Worm (Caenorhabditis elegans) whole organism, L1 larva: ENCODE data around the gene C01G5.5.
A peak's percentile ranks its signal among the peaks of the same experiment; 100 is the strongest.

Experiments
- Y116A8C.19 ChIP-seq: sonication (generic microtip); optimal IDR thresholded peaks from 2 replicates; lab custom pipeline; 2016; ENCODE audit warnings: missing compliant biosample characterization, missing genetic modification characterization, borderline replicate concordance
- aha-1 ChIP-seq: fragments of 150-350 bp; optimal IDR thresholded peaks from 2 replicates; lab custom pipeline; 2014; ENCODE audit warnings: missing biosample characterization, missing genetic modification characterization
- aly-2 ChIP-seq: fragments of 150-350 bp; optimal IDR thresholded peaks from 2 replicates; lab custom pipeline; 2014; ENCODE audit warnings: missing biosample characterization, missing genetic modification characterization
- ceh-63 ChIP-seq: fragments of 200-800 bp; sonication (Bioruptor generic); optimal IDR thresholded peaks from 2 replicates; lab custom pipeline; 2018; ENCODE audit warnings: mild to moderate bottlenecking, missing genetic modification characterization, missing compliant biosample characterization
- ceh-8 ChIP-seq: fragments of 200-800 bp; sonication (Bioruptor generic); optimal IDR thresholded peaks from 2 replicates; lab custom pipeline; 2018; ENCODE audit warnings: mild to moderate bottlenecking, missing genetic modification characterization, moderate library complexity, missing compliant biosample characterization
- ceh-82 ChIP-seq, 3 experiments: fragments of 150-350 bp in 1 of 3; sonication (generic microtip) in 2 of 3; optimal IDR thresholded peaks; 2 replicates each; lab custom pipeline; 2014 to 2017; ENCODE audit warnings: missing biosample characterization in 3 of 3, missing genetic modification characterization in 3 of 3
- ceh-88 ChIP-seq: fragments of 200-800 bp; sonication (Bioruptor generic); IDR thresholded peaks from 2 replicates; pipeline ENCODE4 v1.3.6; 2022; ENCODE audit warnings: missing genetic modification characterization, missing compliant biosample characterization
- ceh-90 ChIP-seq: sonication (generic microtip); optimal IDR thresholded peaks from 2 replicates; lab custom pipeline; 2016; ENCODE audit warnings: missing genetic modification characterization, missing compliant biosample characterization
- dsc-1 ChIP-seq: sonication (generic microtip); optimal IDR thresholded peaks from 2 replicates; lab custom pipeline; 2016; ENCODE audit warnings: mild to moderate bottlenecking, missing genetic modification characterization, missing compliant biosample characterization
- egl-13 ChIP-seq: sonication (generic microtip); optimal IDR thresholded peaks from 2 replicates; lab custom pipeline; 2016; ENCODE audit warnings: missing genotype, missing genetic modification reagents, missing genetic modification characterization, missing compliant biosample characterization
- egl-27 ChIP-seq, 2 experiments: fragments of 150-350 bp in 1 of 2; sonication (generic microtip); optimal IDR thresholded peaks; 3 replicates each; lab custom pipeline; 2017 to 2018; ENCODE audit warnings: missing biosample characterization in 2 of 2, missing genetic modification characterization in 2 of 2, missing genetic modification reagents in 2 of 2
- elt-2 ChIP-seq: sonication (generic microtip); optimal IDR thresholded peaks from 2 replicates; lab custom pipeline; 2016; ENCODE audit warnings: missing genetic modification characterization, mild to moderate bottlenecking, inconsistent platforms, missing compliant biosample characterization, missing genetic modification reagents
- elt-3 ChIP-seq, 6 experiments: fragments of 150-350 bp in 1 of 6; sonication (generic microtip); optimal IDR thresholded peaks; 2 replicates each; lab custom pipeline; 2017 to 2018; ENCODE audit warnings: missing biosample characterization in 6 of 6, missing genetic modification characterization in 6 of 6, inconsistent platforms in 1 of 6
- ets-5 ChIP-seq: fragments of 200-800 bp; sonication (Bioruptor generic); IDR thresholded peaks from 2 replicates; pipeline ENCODE4 v1.3.6; 2022; ENCODE audit warnings: missing genetic modification characterization, missing compliant biosample characterization
- fkh-10 ChIP-seq: sonication (generic microtip); optimal IDR thresholded peaks from 2 replicates; lab custom pipeline; 2017; ENCODE audit warnings: missing biosample characterization, missing genetic modification reagents, missing genetic modification characterization
- fkh-4 ChIP-seq: sonication (generic microtip); optimal IDR thresholded peaks from 2 replicates; lab custom pipeline; 2016; ENCODE audit warnings: missing compliant biosample characterization, missing genetic modification characterization, borderline replicate concordance
- fkh-8 ChIP-seq: sonication (generic microtip); optimal IDR thresholded peaks from 2 replicates; lab custom pipeline; 2016; ENCODE audit warnings: mild to moderate bottlenecking, missing genetic modification characterization, missing compliant biosample characterization
- fos-1 ChIP-seq: fragments of 150-350 bp; optimal IDR thresholded peaks from 2 replicates; lab custom pipeline; 2014; ENCODE audit warnings: missing biosample characterization, missing genetic modification characterization
- grh-1 ChIP-seq: fragments of 200-800 bp; sonication (Bioruptor generic); IDR thresholded peaks from 2 replicates; pipeline ENCODE4 v1.3.6; 2022; ENCODE audit warnings: missing genetic modification reagents, missing genetic modification characterization, missing compliant biosample characterization
- hlh-17 ChIP-seq: fragments of 200-800 bp; sonication (Bioruptor generic); optimal IDR thresholded peaks from 2 replicates; lab custom pipeline; 2018; ENCODE audit warnings: missing genetic modification characterization, mild to moderate bottlenecking, missing compliant biosample characterization, moderate library complexity, borderline replicate concordance
- hlh-4 ChIP-seq: sonication (generic microtip); optimal IDR thresholded peaks from 2 replicates; lab custom pipeline; 2016; ENCODE audit warnings: mild to moderate bottlenecking, missing genetic modification characterization, missing compliant biosample characterization
- isw-1 ChIP-seq: fragments of 200-800 bp; sonication (Bioruptor generic); IDR thresholded peaks from 2 replicates; pipeline ENCODE4 v1.3.6; 2022; ENCODE audit warnings: missing genetic modification characterization, missing compliant biosample characterization
- jun-1 ChIP-seq: fragments of 150-350 bp; optimal IDR thresholded peaks from 2 replicates; lab custom pipeline; 2014; ENCODE audit warnings: missing biosample characterization, missing genetic modification reagents, missing genetic modification characterization
- lin-13 ChIP-seq: fragments of 150-350 bp; optimal IDR thresholded peaks from 2 replicates; lab custom pipeline; 2014; ENCODE audit warnings: missing biosample characterization, missing genetic modification reagents, missing genetic modification characterization
- lin-35 ChIP-seq, 2 experiments: fragments of 150-350 bp; optimal IDR thresholded peaks; 2 replicates each; lab custom pipeline; 2014; ENCODE audit warnings: missing biosample characterization in 2 of 2, missing genetic modification characterization in 2 of 2, missing genetic modification reagents in 2 of 2
- lir-3 ChIP-seq: sonication (generic microtip); optimal IDR thresholded peaks from 2 replicates; lab custom pipeline; 2016; ENCODE audit warnings: mild to moderate bottlenecking, missing genetic modification characterization, moderate library complexity, missing compliant biosample characterization; ENCODE audit not compliant: poor library complexity
- lsy-2 ChIP-seq, 2 experiments: fragments of 150-350 bp; optimal IDR thresholded peaks; 2 replicates each; lab custom pipeline; 2014; ENCODE audit warnings: missing biosample characterization in 2 of 2, missing genetic modification characterization in 2 of 2
- mab-9 ChIP-seq: fragments of 200-800 bp; sonication (Bioruptor generic); IDR thresholded peaks from 2 replicates; pipeline ENCODE4 v1.3.6; 2022; ENCODE audit warnings: missing genetic modification reagents, missing genetic modification characterization, missing compliant biosample characterization
- mep-1 ChIP-seq: fragments of 150-350 bp; optimal IDR thresholded peaks from 2 replicates; lab custom pipeline; 2014; ENCODE audit warnings: missing biosample characterization, missing genetic modification characterization
- nhr-19 ChIP-seq: fragments of 200-800 bp; sonication (Bioruptor generic); conservative IDR thresholded peaks from 2 replicates; pipeline ENCODE4 v1.3.6; 2022; ENCODE audit warnings: missing genetic modification characterization, missing compliant biosample characterization
- nhr-20 ChIP-seq: sonication (generic microtip); optimal IDR thresholded peaks from 2 replicates; lab custom pipeline; 2016; ENCODE audit warnings: mild to moderate bottlenecking, missing genetic modification characterization, missing compliant biosample characterization
- nhr-28 ChIP-seq: fragments of 150-350 bp; optimal IDR thresholded peaks from 2 replicates; lab custom pipeline; 2014; ENCODE audit warnings: missing biosample characterization, missing genetic modification characterization
- nhr-77 ChIP-seq: fragments of 150-350 bp; optimal IDR thresholded peaks from 2 replicates; lab custom pipeline; 2014; ENCODE audit warnings: missing biosample characterization, missing genetic modification characterization
- nhr-84 ChIP-seq: sonication (generic microtip); optimal IDR thresholded peaks from 2 replicates; lab custom pipeline; 2017; ENCODE audit warnings: missing biosample characterization, missing genetic modification characterization
- nhr-85 ChIP-seq: sonication (generic microtip); peaks from one replicate; lab custom pipeline; 2016; ENCODE audit warnings: missing genetic modification characterization, inconsistent platforms, missing compliant biosample characterization
- nhr-90 ChIP-seq: sonication (generic microtip); optimal IDR thresholded peaks from 2 replicates; lab custom pipeline; 2016; ENCODE audit warnings: mild to moderate bottlenecking, missing genetic modification characterization, missing compliant biosample characterization; ENCODE audit not compliant: poor library complexity
- pax-3 ChIP-seq: fragments of 200-800 bp; sonication (Bioruptor generic); optimal IDR thresholded peaks from 2 replicates; lab custom pipeline; 2018; ENCODE audit warnings: mild to moderate bottlenecking, missing genetic modification characterization, moderate library complexity, missing compliant biosample characterization
- pqm-1 ChIP-seq: sonication (generic microtip); optimal IDR thresholded peaks from 3 replicates; lab custom pipeline; 2017; ENCODE audit warnings: missing biosample characterization, missing genetic modification characterization
- rnt-1 ChIP-seq: sonication (generic microtip); optimal IDR thresholded peaks from 2 replicates; lab custom pipeline; 2016; ENCODE audit warnings: mild to moderate bottlenecking, missing genetic modification characterization, moderate library complexity, missing compliant biosample characterization
- skn-1 ChIP-seq: fragments of 150-350 bp; optimal IDR thresholded peaks from 2 replicates; lab custom pipeline; 2014; ENCODE audit warnings: missing biosample characterization, missing genetic modification characterization
- snpc-4 ChIP-seq: fragments of 150-350 bp; optimal IDR thresholded peaks from 2 replicates; lab custom pipeline; 2014; ENCODE audit warnings: missing biosample characterization, missing genetic modification characterization
- snu-23 ChIP-seq: sonication (generic microtip); optimal IDR thresholded peaks from 2 replicates; lab custom pipeline; 2016; ENCODE audit warnings: missing genetic modification characterization, missing compliant biosample characterization
- sox-4 ChIP-seq: sonication (generic microtip); optimal IDR thresholded peaks from 2 replicates; lab custom pipeline; 2016; ENCODE audit warnings: missing genetic modification characterization, missing compliant biosample characterization
- sptf-1 ChIP-seq: fragments of 150-350 bp; optimal IDR thresholded peaks from 2 replicates; lab custom pipeline; 2014; ENCODE audit warnings: missing biosample characterization, missing genetic modification characterization
- swsn-7 ChIP-seq: sonication (generic microtip); optimal IDR thresholded peaks from 2 replicates; lab custom pipeline; 2016; ENCODE audit warnings: missing genetic modification characterization, missing compliant biosample characterization
- unc-130 ChIP-seq: fragments of 150-350 bp; optimal IDR thresholded peaks from 2 replicates; lab custom pipeline; 2017; ENCODE audit warnings: missing biosample characterization, missing genetic modification characterization, inconsistent platforms
- unc-30 ChIP-seq: sonication (generic microtip); optimal IDR thresholded peaks from 2 replicates; lab custom pipeline; 2017; ENCODE audit warnings: missing biosample characterization, missing genetic modification characterization
- unc-98 ChIP-seq: fragments of 200-800 bp; sonication (Bioruptor generic); IDR thresholded peaks from 2 replicates; pipeline ENCODE4 v1.3.6; 2022; ENCODE audit warnings: missing genetic modification characterization, missing compliant biosample characterization
- vab-15 ChIP-seq: sonication (generic microtip); optimal IDR thresholded peaks from 2 replicates; lab custom pipeline; 2017; ENCODE audit warnings: missing genotype, mild to moderate bottlenecking, missing genetic modification characterization, missing compliant biosample characterization
- xbp-1 ChIP-seq: sonication (generic microtip); optimal IDR thresholded peaks from 2 replicates; lab custom pipeline; 2016; ENCODE audit warnings: missing genetic modification characterization, missing compliant biosample characterization
- zag-1 ChIP-seq: fragments of 150-350 bp; optimal IDR thresholded peaks from 2 replicates; lab custom pipeline; 2014; ENCODE audit warnings: missing biosample characterization, missing genetic modification characterization
- zip-4 ChIP-seq: fragments of 200-800 bp; sonication (Bioruptor generic); optimal IDR thresholded peaks from 2 replicates; lab custom pipeline; 2018; ENCODE audit warnings: mild to moderate bottlenecking, missing genetic modification characterization, moderate library complexity, missing compliant biosample characterization
- ztf-4 ChIP-seq: fragments of 150-350 bp; optimal IDR thresholded peaks from 2 replicates; lab custom pipeline; 2014; ENCODE audit warnings: missing biosample characterization, missing genetic modification characterization

The C01G5.5 gene

DNA sequence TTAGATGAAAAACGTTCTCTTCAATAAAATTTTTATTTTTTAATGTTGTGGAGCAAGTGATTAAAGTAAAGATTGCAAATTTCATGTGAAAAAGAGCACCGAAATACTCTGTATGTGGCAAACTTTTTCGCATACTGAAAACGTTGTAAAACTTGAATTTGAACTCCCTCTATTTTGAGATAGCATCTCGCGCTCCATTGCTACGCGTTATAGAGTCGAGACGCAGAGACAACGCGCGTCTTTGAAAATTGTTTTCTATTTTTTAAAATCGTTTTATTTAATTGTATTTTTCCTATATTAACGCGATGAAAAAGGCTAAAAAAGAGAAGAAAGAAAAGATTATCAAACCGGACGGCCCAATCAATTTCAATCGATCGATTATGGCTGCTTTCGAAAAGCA lies 24.2 kb downstream of the C01G5.5 start, which contains the start of gene fan-1:
Gene fan-1 (plus strand): TSS at position 78 of the 400 bp plus-strand sequence.
- TF ChIP-seq lin-35 (GFP tag; optimal IDR thresholded peaks at IDR 0.05; lab: Kevin White, UChicago): peak; percentile 98 to 99
- TF ChIP-seq fkh-4 (tag; lab: Kevin White, UChicago): no peak
- peak; percentile 69 for TF ChIP-seq nhr-85 (tag; lab: Kevin White, UChicago)
- no peak for TF ChIP-seq aha-1 (tag; lab: Kevin White, UChicago)
- TF ChIP-seq egl-13 (tag; lab: Kevin White, UChicago): peak; percentile 26
- TF ChIP-seq skn-1: peak; percentile 74
- TF ChIP-seq zag-1 (tag; lab: Kevin White, UChicago): no peak
- no peak for TF ChIP-seq unc-98 (GFP tag; lab: Robert Waterston, UW)
- TF ChIP-seq ceh-90 (tag; lab: Kevin White, UChicago): no peak
- no peak for TF ChIP-seq jun-1 (tag; lab: Kevin White, UChicago)
- TF ChIP-seq nhr-20 (tag; lab: Kevin White, UChicago): peak; percentile 77
- TF ChIP-seq Y116A8C.19: no peak
- TF ChIP-seq unc-30 (tag; lab: Kevin White, UChicago): no peak
- TF ChIP-seq hlh-17 (GFP tag; lab: Kevin White, UChicago): no peak
- peak; percentile 31 for TF ChIP-seq nhr-90 (tag; lab: Kevin White, UChicago)
- TF ChIP-seq lsy-2 (tag; optimal IDR thresholded peaks at IDR 0.05; lab: Kevin White, UChicago): peak; percentile 71 to 87
- peak; percentile 53 for TF ChIP-seq dsc-1
- TF ChIP-seq sptf-1 (tag; lab: Kevin White, UChicago): no peak
- TF ChIP-seq snu-23 (GFP tag; lab: Kevin White, UChicago): peak; percentile 74
- TF ChIP-seq ceh-82 (tag; optimal IDR thresholded peaks at IDR 0.05; lab: Kevin White, UChicago): peak; percentile 43 to 74 (median 49)
- peak; percentile 55 for TF ChIP-seq isw-1
- TF ChIP-seq zip-4 (GFP tag; lab: Kevin White, UChicago): no peak
- TF ChIP-seq fkh-10 (GFP tag; lab: Kevin White, UChicago): no peak
- TF ChIP-seq hlh-4 (tag; lab: Kevin White, UChicago): no peak
- no peak for TF ChIP-seq ets-5 (GFP tag; lab: Robert Waterston, UW)
- peak; percentile 57 for TF ChIP-seq unc-130 (tag; lab: Kevin White, UChicago)
- TF ChIP-seq elt-2 (tag; lab: Kevin White, UChicago): no peak
- TF ChIP-seq mep-1 (tag; lab: Kevin White, UChicago): peak; percentile 73
- no peak for TF ChIP-seq pqm-1 (tag; lab: Kevin White, UChicago)
- TF ChIP-seq lir-3 (tag; lab: Kevin White, UChicago): no peak
- no peak for TF ChIP-seq grh-1 (GFP tag; lab: Robert Waterston, UW)
- TF ChIP-seq rnt-1 (tag; lab: Kevin White, UChicago): peak; percentile 71
- TF ChIP-seq aly-2 (tag; lab: Kevin White, UChicago): peak; percentile 14
- peak; percentile 47 for TF ChIP-seq nhr-19 (GFP tag; lab: Robert Waterston, UW)
- no peak for TF ChIP-seq nhr-84 (tag; lab: Kevin White, UChicago)
- no peak for TF ChIP-seq nhr-28 (tag; lab: Kevin White, UChicago)
- TF ChIP-seq fos-1 (tag; lab: Kevin White, UChicago): peak; percentile 49
- TF ChIP-seq snpc-4: peak; percentile 6
- peak; percentile 2 for TF ChIP-seq nhr-77 (tag; lab: Kevin White, UChicago)
- no peak for TF ChIP-seq ztf-4 (tag; lab: Kevin White, UChicago)
- TF ChIP-seq mab-9 (GFP tag; lab: Robert Waterston, UW): no peak
- TF ChIP-seq ceh-8 (GFP tag; lab: Kevin White, UChicago): no peak
- TF ChIP-seq sox-4 (tag; lab: Kevin White, UChicago): peak; percentile 52
- peak; percentile 63 for TF ChIP-seq lin-13 (GFP tag; lab: Kevin White, UChicago)
- peak; percentile 58 for TF ChIP-seq xbp-1 (tag; lab: Kevin White, UChicago)
- no peak for TF ChIP-seq pax-3
- no peak for TF ChIP-seq ceh-63
- no peak for TF ChIP-seq vab-15
- TF ChIP-seq swsn-7: peak; percentile 63
- no peak for TF ChIP-seq egl-27 (tag; optimal IDR thresholded peaks at IDR 0.05; lab: Kevin White, UChicago)
- TF ChIP-seq elt-3 (tag; optimal IDR thresholded peaks at IDR 0.05; lab: Kevin White, UChicago): peak in 1 of 6 experiments; percentile 50
- TF ChIP-seq ceh-88: no peak
- TF ChIP-seq fkh-8: peak; percentile 43
